Worm (Caenorhabditis elegans): Measurements from ENCODE around the gene cdh-5.

- TF ChIP-seq zag-1 (tag; optimal IDR thresholded peaks at IDR 0.05) = no peak
- no peak for TF ChIP-seq nhr-11 (tag; optimal IDR thresholded peaks at IDR 0.05)
- TF ChIP-seq nhr-23 (tag; optimal IDR thresholded peaks at IDR 0.05) = no peak
- TF ChIP-seq mml-1 (tag; optimal IDR thresholded peaks at IDR 0.05) = no peak
- no peak for TF ChIP-seq ceh-82 (tag; optimal IDR thresholded peaks at IDR 0.05)
- no peak for TF ChIP-seq ceh-16 (tag; optimal IDR thresholded peaks at IDR 0.05)
Measured at ce11 chrIV:8686966-8687365, 18.2 kb downstream of the cdh-5 start.
